Worm (Caenorhabditis elegans) whole organism, young adult: ENCODE measurements around the gene F08H9.2.

ENCODE experiments used
- efl-1 ChIP-seq: fragments of 150-350 bp; optimal IDR thresholded peaks from 2 replicates; lab custom pipeline; 2014; ENCODE audit warnings: missing biosample characterization, missing genetic modification reagents, missing genetic modification characterization
- egl-44 ChIP-seq: fragments of 200-800 bp; sonication (Bioruptor generic); IDR thresholded peaks from 2 replicates; pipeline ENCODE4 v1.3.6; 2022; ENCODE audit warnings: missing genetic modification reagents, missing genetic modification characterization, missing compliant biosample characterization
- nhr-90 ChIP-seq: sonication (generic microtip); optimal IDR thresholded peaks from 2 replicates; lab custom pipeline; 2016; ENCODE audit warnings: missing genotype, mild to moderate bottlenecking, missing genetic modification characterization, missing compliant biosample characterization

DNA sequence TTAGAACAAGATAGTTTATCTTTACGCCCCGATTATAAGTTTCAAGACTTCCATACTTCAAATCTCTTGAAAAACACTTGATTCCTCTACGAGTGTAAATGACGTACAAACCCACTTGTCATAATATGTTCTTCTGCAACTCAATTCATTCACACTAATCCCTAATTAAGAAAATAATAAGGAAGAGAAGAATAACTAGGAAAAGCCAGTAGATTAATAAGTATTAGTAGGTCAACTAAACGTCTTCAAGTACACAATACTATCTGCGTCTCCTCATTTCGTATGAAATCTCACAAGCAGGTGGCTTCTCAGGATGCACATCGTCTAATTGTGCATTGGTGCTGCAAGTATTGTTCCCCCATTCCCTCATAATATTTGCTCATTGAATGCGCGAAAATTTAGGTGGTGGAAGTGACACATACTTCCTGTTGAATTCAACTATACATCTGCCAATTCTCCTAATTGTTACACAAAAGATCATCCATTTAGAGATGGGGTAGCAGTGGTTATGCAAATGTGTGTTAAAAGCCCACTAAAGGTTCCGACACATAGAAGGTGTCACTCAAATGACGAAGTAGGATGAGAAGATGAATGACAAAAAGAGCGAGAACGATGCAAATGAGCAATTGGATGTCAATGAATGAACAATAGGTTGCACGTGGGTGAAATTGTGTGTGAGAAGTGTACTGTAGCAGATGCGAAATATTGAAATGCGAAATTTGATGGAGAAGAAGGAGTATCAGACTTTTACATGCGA lies 33.2 kb upstream of the F08H9.2 start:
- TF ChIP-seq efl-1 (GFP tag; lab: Kevin White, UChicago) (no peak), egl-44 (no peak), nhr-90 (tag; lab: Kevin White, UChicago) (no peak)
